Fruit fly (Drosophila melanogaster) whole organism, embryonic: ENCODE data around the gene CG15536.
A peak's percentile ranks its signal among the peaks of the same experiment; 100 is the strongest.

Source experiments
- CG10366 ChIP-seq: fragments of 200-800 bp; sonication (Bioruptor generic); IDR thresholded peaks from 2 replicates; pipeline ENCODE4 v1.3.6; 2022; ENCODE audit warnings: missing biosample characterization, missing genetic modification characterization
- CG11398 ChIP-seq: fragments of 200-800 bp; sonication (Bioruptor generic); optimal IDR thresholded peaks from 2 replicates; lab custom pipeline; 2016; ENCODE audit warnings: missing biosample characterization, missing genetic modification characterization
- CG13123 ChIP-seq: fragments of 200-800 bp; sonication (Bioruptor generic); optimal IDR thresholded peaks from 2 replicates; lab custom pipeline; 2016; ENCODE audit warnings: missing biosample characterization, missing genetic modification characterization
- CG15601 ChIP-seq: fragments of 200-800 bp; sonication (Bioruptor generic); optimal IDR thresholded peaks from 3 replicates; lab custom pipeline; 2019; ENCODE audit warnings: missing biosample characterization, mild to moderate bottlenecking, missing genetic modification characterization, moderate library complexity
- CG15696 ChIP-seq: fragments of 200-800 bp; sonication (Bioruptor generic); optimal IDR thresholded peaks from 2 replicates; lab custom pipeline; 2019; ENCODE audit warnings: missing biosample characterization, mild to moderate bottlenecking, missing genetic modification characterization, moderate library complexity
- CG18011 ChIP-seq: fragments of 200-800 bp; sonication (Bioruptor generic); optimal IDR thresholded peaks from 2 replicates; lab custom pipeline; 2017; ENCODE audit warnings: missing biosample characterization, missing genetic modification characterization, mild to moderate bottlenecking, moderate library complexity, missing genotype
- CG18764 ChIP-seq: fragments of 200-800 bp; sonication (Bioruptor generic); optimal IDR thresholded peaks from 3 replicates; lab custom pipeline; 2016; ENCODE audit warnings: missing biosample characterization, missing genetic modification characterization
- CG2116 ChIP-seq: fragments of 200-800 bp; sonication (Bioruptor generic); optimal IDR thresholded peaks from 3 replicates; lab custom pipeline; 2018; ENCODE audit warnings: missing biosample characterization, mild to moderate bottlenecking, missing genetic modification characterization
- CG2712 ChIP-seq: fragments of 200-800 bp; optimal IDR thresholded peaks from 3 replicates; lab custom pipeline; 2019; ENCODE audit warnings: missing biosample characterization, mild to moderate bottlenecking, missing genetic modification characterization, moderate library complexity
- CG31388 ChIP-seq: fragments of 200-800 bp; sonication (Bioruptor generic); optimal IDR thresholded peaks from 2 replicates; lab custom pipeline; 2016; ENCODE audit warnings: missing biosample characterization, missing genetic modification characterization
- CG3726 ChIP-seq: fragments of 200-800 bp; sonication (Bioruptor generic); IDR thresholded peaks from 3 replicates; pipeline ENCODE4, ENCODE4 v1.3.6; 2022; ENCODE audit warnings: missing biosample characterization, missing genetic modification characterization
- CG3995 ChIP-seq: fragments of 200-800 bp; sonication (Bioruptor generic); optimal IDR thresholded peaks from 3 replicates; lab custom pipeline; 2016; ENCODE audit warnings: missing biosample characterization, missing genetic modification characterization
- CG4328 ChIP-seq: fragments of 200-800 bp; sonication (Bioruptor generic); optimal IDR thresholded peaks from 3 replicates; lab custom pipeline; 2017; ENCODE audit warnings: missing biosample characterization, missing genetic modification reagents, missing genetic modification characterization
- CG4360 ChIP-seq: fragments of 200-800 bp; sonication (Bioruptor generic); IDR thresholded peaks from 2 replicates; pipeline ENCODE4 v1.3.6; 2022; ENCODE audit warnings: missing biosample characterization, missing genetic modification characterization
- CG5180 ChIP-seq: fragments of 200-800 bp; sonication (Bioruptor generic); optimal IDR thresholded peaks from 3 replicates; lab custom pipeline; 2017; ENCODE audit warnings: missing biosample characterization, missing genetic modification characterization, mild to moderate bottlenecking, moderate library complexity, missing genetic modification reagents
- CG7786 ChIP-seq: fragments of 200-800 bp; sonication (Bioruptor generic); optimal IDR thresholded peaks from 2 replicates; lab custom pipeline; 2016; ENCODE audit warnings: missing biosample characterization, missing genetic modification characterization
- CG7839 ChIP-seq: fragments of 200-800 bp; sonication (Bioruptor generic); optimal IDR thresholded peaks from 3 replicates; lab custom pipeline; 2018; ENCODE audit warnings: missing biosample characterization, mild to moderate bottlenecking, missing genetic modification characterization, moderate library complexity
- CG8359 ChIP-seq: fragments of 200-800 bp; sonication (Bioruptor generic); optimal IDR thresholded peaks from 2 replicates; lab custom pipeline; 2017; ENCODE audit warnings: missing biosample characterization, mild to moderate bottlenecking, missing genetic modification characterization, borderline replicate concordance
- CkIIα-i1 ChIP-seq: fragments of 200-800 bp; sonication (Bioruptor generic); IDR thresholded peaks from 2 replicates; pipeline ENCODE4 v1.3.6; 2022; ENCODE audit warnings: missing biosample characterization, missing genetic modification characterization
- Dek ChIP-seq: fragments of 200-800 bp; sonication (Bioruptor generic); optimal IDR thresholded peaks from 3 replicates; lab custom pipeline; 2019; ENCODE audit warnings: missing biosample characterization, mild to moderate bottlenecking, missing genetic modification characterization, moderate library complexity
- Dip3 ChIP-seq: fragments of 200-800 bp; sonication (Bioruptor generic); optimal IDR thresholded peaks from 3 replicates; lab custom pipeline; 2016; ENCODE audit warnings: missing biosample characterization, missing genetic modification characterization
- Fer1 ChIP-seq: fragments of 200-800 bp; sonication (Bioruptor generic); optimal IDR thresholded peaks from 2 replicates; lab custom pipeline; 2017; ENCODE audit warnings: missing biosample characterization, mild to moderate bottlenecking, missing genetic modification characterization
- GATAe ChIP-seq: fragments of 200-800 bp; sonication (Bioruptor generic); conservative IDR thresholded peaks from 2 replicates; pipeline ENCODE4 v1.3.6; 2022; ENCODE audit warnings: missing biosample characterization, missing genetic modification characterization
- NFAT ChIP-seq: fragments of 200-800 bp; sonication (Bioruptor generic); IDR thresholded peaks from 2 replicates; pipeline ENCODE4 v1.3.6; 2022; ENCODE audit warnings: missing biosample characterization, missing genetic modification characterization
- Ravus ChIP-seq: fragments of 200-800 bp; sonication (Bioruptor generic); IDR thresholded peaks from 2 replicates; pipeline ENCODE4 v1.3.6; 2022; ENCODE audit warnings: missing biosample characterization, missing genetic modification characterization
- Sry-β ChIP-seq: fragments of 200-800 bp; sonication (Bioruptor generic); optimal IDR thresholded peaks from 2 replicates; lab custom pipeline; 2018; ENCODE audit warnings: missing biosample characterization, mild to moderate bottlenecking, missing genetic modification characterization, moderate library complexity
- Stat92E ChIP-seq, 3 experiments: fragments of >200 bp in 2 of 3; fragments of 200-800 bp in 1 of 3; sonication (Bioruptor generic) in 1 of 3; optimal IDR thresholded peaks; 2 replicates each; lab custom pipeline; 2017 to 2019; ENCODE audit warnings: missing biosample characterization in 3 of 3, missing genetic modification characterization in 3 of 3, mild to moderate bottlenecking in 1 of 3, moderate library complexity in 1 of 3
- Xrp1 ChIP-seq: fragments of 200-800 bp; sonication (Bioruptor generic); IDR thresholded peaks from 2 replicates; pipeline ENCODE4 v1.3.6; 2022; ENCODE audit warnings: missing biosample characterization, missing genetic modification characterization
- abd-A ChIP-seq: fragments of 200-800 bp; sonication (Bioruptor generic); optimal IDR thresholded peaks from 3 replicates; lab custom pipeline; 2019; ENCODE audit warnings: missing biosample characterization, mild to moderate bottlenecking, missing genetic modification characterization, moderate library complexity
- ase ChIP-seq: fragments of 200-800 bp; sonication (Bioruptor generic); IDR thresholded peaks from 3 replicates; pipeline ENCODE4 v1.3.6; 2022; ENCODE audit warnings: missing biosample characterization, missing genetic modification characterization
- az2 ChIP-seq: fragments of 200-800 bp; sonication (Bioruptor generic); optimal IDR thresholded peaks from 3 replicates; lab custom pipeline; 2016; ENCODE audit warnings: missing biosample characterization, missing genetic modification characterization
- cg ChIP-seq: fragments of 200-800 bp; sonication (Bioruptor generic); optimal IDR thresholded peaks from 3 replicates; lab custom pipeline; 2019; ENCODE audit warnings: missing biosample characterization, mild to moderate bottlenecking, missing genetic modification characterization, moderate library complexity
- crp ChIP-seq, 2 experiments: fragments of 200-800 bp; sonication (Bioruptor generic); optimal IDR thresholded peaks; 2 replicates in 1 of 2; 3 replicates in 1 of 2; lab custom pipeline; 2017; ENCODE audit warnings: missing biosample characterization in 2 of 2, missing genetic modification characterization in 2 of 2, mild to moderate bottlenecking in 1 of 2, moderate library complexity in 1 of 2
- danr ChIP-seq: fragments of 200-800 bp; sonication (Bioruptor generic); IDR thresholded peaks from 2 replicates; pipeline ENCODE4 v1.3.6; 2022; ENCODE audit warnings: missing biosample characterization, missing genetic modification characterization
- dmrt11E ChIP-seq: fragments of 200-800 bp; sonication (Bioruptor generic); optimal IDR thresholded peaks from 3 replicates; lab custom pipeline; 2018; ENCODE audit warnings: missing biosample characterization, mild to moderate bottlenecking, missing genetic modification characterization, moderate library complexity
- esg ChIP-seq: fragments of 200-800 bp; sonication (Bioruptor generic); conservative IDR thresholded peaks from 2 replicates; pipeline ENCODE4 v1.3.6; 2022; ENCODE audit warnings: missing biosample characterization, missing genetic modification characterization
- gcm2 ChIP-seq: fragments of 200-800 bp; sonication (Bioruptor generic); optimal IDR thresholded peaks from 2 replicates; lab custom pipeline; 2016; ENCODE audit warnings: missing biosample characterization, missing genetic modification characterization
- insv ChIP-seq, 2 experiments: fragments of 200-800 bp; sonication (Bioruptor generic); optimal IDR thresholded peaks; 3 replicates each; lab custom pipeline; 2016 to 2018; ENCODE audit warnings: missing biosample characterization in 2 of 2, missing genetic modification characterization in 2 of 2
- klu ChIP-seq: fragments of 200-800 bp; sonication (Bioruptor generic); IDR thresholded peaks from 2 replicates; pipeline ENCODE4 v1.3.6; 2022; ENCODE audit warnings: missing biosample characterization, missing genetic modification characterization
- lab ChIP-seq: fragments of 200-800 bp; sonication (Bioruptor generic); optimal IDR thresholded peaks from 3 replicates; lab custom pipeline; 2017; ENCODE audit warnings: missing biosample characterization, missing genetic modification characterization, mild to moderate bottlenecking, moderate library complexity, missing genetic modification reagents
- lbe ChIP-seq: fragments of 200-800 bp; sonication (Bioruptor generic); optimal IDR thresholded peaks from 2 replicates; lab custom pipeline; 2016; ENCODE audit warnings: missing biosample characterization, mild to moderate bottlenecking, missing genetic modification characterization
- lmd ChIP-seq: fragments of 200-800 bp; sonication (Bioruptor generic); IDR thresholded peaks from 2 replicates; pipeline ENCODE4 v1.3.6; 2022; ENCODE audit warnings: missing biosample characterization, missing genetic modification characterization
- mam ChIP-seq: fragments of 200-800 bp; sonication (Bioruptor generic); optimal IDR thresholded peaks from 3 replicates; lab custom pipeline; 2016; ENCODE audit warnings: missing biosample characterization, missing genetic modification characterization
- onecut ChIP-seq: fragments of 200-800 bp; sonication (Bioruptor generic); IDR thresholded peaks from 2 replicates; pipeline ENCODE4 v1.3.6; 2022; ENCODE audit warnings: missing biosample characterization, missing genetic modification characterization
- pb ChIP-seq: fragments of 200-800 bp; sonication (Bioruptor generic); optimal IDR thresholded peaks from 3 replicates; lab custom pipeline; 2016; ENCODE audit warnings: missing biosample characterization, missing genetic modification characterization
- pfk ChIP-seq: fragments of 200-800 bp; sonication (Bioruptor generic); optimal IDR thresholded peaks from 2 replicates; lab custom pipeline; 2018; ENCODE audit warnings: missing biosample characterization, mild to moderate bottlenecking, missing genetic modification characterization, moderate library complexity
- pzg ChIP-seq: fragments of 200-800 bp; sonication (Bioruptor generic); optimal IDR thresholded peaks from 3 replicates; lab custom pipeline; 2018; ENCODE audit warnings: missing biosample characterization, mild to moderate bottlenecking, missing genetic modification characterization, moderate library complexity
- sd ChIP-seq: fragments of 200-800 bp; sonication (Bioruptor generic); optimal IDR thresholded peaks from 3 replicates; lab custom pipeline; 2018; ENCODE audit warnings: missing biosample characterization, mild to moderate bottlenecking, missing genetic modification characterization, moderate library complexity
- trh ChIP-seq: fragments of 200-800 bp; sonication (Bioruptor generic); optimal IDR thresholded peaks from 2 replicates; lab custom pipeline; 2016; ENCODE audit warnings: missing biosample characterization, missing genetic modification characterization
- usp ChIP-seq: fragments of >200 bp; optimal IDR thresholded peaks from 2 replicates; lab custom pipeline; 2017; ENCODE audit warnings: missing biosample characterization, missing genetic modification characterization
- zf30C ChIP-seq: fragments of 200-800 bp; sonication (Bioruptor generic); optimal IDR thresholded peaks from 3 replicates; lab custom pipeline; 2018; ENCODE audit warnings: missing biosample characterization, mild to moderate bottlenecking, missing genetic modification characterization

CG15536 gene

DNA sequence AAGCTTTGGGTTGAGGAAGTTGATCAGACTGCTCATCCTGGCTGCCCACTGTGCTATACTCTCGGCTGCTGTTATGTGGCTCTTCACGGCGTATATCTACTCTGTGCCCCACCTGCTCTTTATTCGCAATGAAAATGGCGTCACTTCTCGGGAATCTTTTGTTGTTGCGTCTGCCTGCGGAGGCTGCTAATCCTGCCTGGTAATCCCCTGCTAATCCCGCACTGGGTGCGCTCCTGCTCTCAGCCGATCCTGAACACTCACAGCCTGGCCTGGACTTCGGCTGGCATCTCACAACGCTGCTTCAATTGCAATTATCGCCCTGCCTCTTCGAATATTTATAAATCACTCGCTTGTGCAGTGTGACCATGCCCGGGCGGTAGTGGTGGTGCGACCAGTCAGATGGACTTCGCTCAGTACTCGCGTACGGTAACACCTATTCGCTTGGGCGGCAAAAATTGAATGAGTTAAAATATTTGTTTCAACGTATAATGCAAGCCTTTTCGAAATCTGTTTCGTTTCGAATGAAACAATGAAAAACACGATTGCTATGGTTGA lies 2.9 kb upstream of the CG15536 start, which contains the start of gene CG2218 (continued):
- TF ChIP-seq Sry-β (GFP tag; lab: Kevin White, UChicago) (no peak), GATAe (GFP tag; lab: Robert Waterston, UW) (no peak; the same call in 1 of the 2 replicates), CG13123 (GFP tag; lab: Kevin White, UChicago) (no peak), danr (GFP tag; lab: Robert Waterston, UW) (no peak), crp (GFP tag; optimal IDR thresholded peaks at IDR 0.05; lab: Kevin White, UChicago) (peak in 1 of 2 experiments; percentile 68), esg (GFP tag; lab: Robert Waterston, UW) (no peak), CG2116 (GFP tag; lab: Kevin White, UChicago) (peak; percentile 49), pfk (no peak), Xrp1 (GFP tag; lab: Robert Waterston, UW) (no peak), CG3995 (GFP tag; lab: Kevin White, UChicago) (peak; percentile 80), CG10366 (GFP tag; lab: Robert Waterston, UW) (no peak), insv (GFP tag; optimal IDR thresholded peaks at IDR 0.05; lab: Kevin White, UChicago) (no peak), CG7786 (GFP tag; lab: Kevin White, UChicago) (no peak), CG3726 (no peak), pzg (GFP tag; lab: Kevin White, UChicago) (peak; percentile 96), usp (GFP tag; lab: Kevin White, UChicago) (no peak), CG2712 (no peak), cg (no peak), CG31388 (no peak), dmrt11E (tag; lab: Kevin White, UChicago) (no peak), pb (GFP tag; lab: Kevin White, UChicago) (no peak), Dip3 (no peak), CG5180 (GFP tag; lab: Kevin White, UChicago) (no peak), mam (no peak), Dek (no peak), klu (no peak), zf30C (GFP tag; lab: Kevin White, UChicago) (no peak), lmd (GFP tag; lab: Robert Waterston, UW) (no peak), ase (GFP tag; lab: Robert Waterston, UW) (no peak), CkIIα-i1 (GFP tag; lab: Robert Waterston, UW) (no peak), Ravus (GFP tag; lab: Robert Waterston, UW) (no peak), CG15601 (no peak), CG7839 (tag; lab: Kevin White, UChicago) (no peak), lab (no peak), Fer1 (GFP tag; lab: Kevin White, UChicago) (no peak), CG8359 (GFP tag; lab: Kevin White, UChicago) (no peak), CG15696 (tag; lab: Kevin White, UChicago) (no peak), CG11398 (GFP tag; lab: Kevin White, UChicago) (no peak), CG18764 (GFP tag; lab: Kevin White, UChicago) (no peak), gcm2 (GFP tag; lab: Kevin White, UChicago) (no peak), Stat92E (GFP tag; optimal IDR thresholded peaks at IDR 0.05; lab: Kevin White, UChicago) (peak in 1 of 3 experiments; percentile 58), abd-A (tag; lab: Kevin White, UChicago) (no peak), trh (no peak), NFAT (no peak), CG4360 (GFP tag; lab: Robert Waterston, UW) (no peak), CG18011 (GFP tag; lab: Kevin White, UChicago) (no peak), az2 (GFP tag; lab: Kevin White, UChicago) (no peak), lbe (GFP tag; lab: Kevin White, UChicago) (no peak), CG4328 (GFP tag; lab: Kevin White, UChicago) (no peak), sd (peak; percentile 25), onecut (no peak)
